Fruit fly (Drosophila melanogaster) whole organism, adult: Measurements from ENCODE around the gene papi.

ENCODE experiments used
- CG33017 ChIP-seq: fragments of 200-800 bp; sonication (Bioruptor generic); optimal IDR thresholded peaks from 2 replicates; lab custom pipeline; 2018; ENCODE audit warnings: missing biosample characterization, mild to moderate bottlenecking, missing genetic modification characterization, moderate library complexity
- cnc ChIP-seq, 2 experiments: fragments of >200 bp; optimal IDR thresholded peaks; 2 replicates each; lab custom pipeline; 2017

papi gene

dm6 chr2L:2269040-2269439, 48.5 kb downstream of the papi start, which contains the start of gene CG17242:
Gene CG17242 (minus strand): TSS chr2L:2269140.
- no peak for TF ChIP-seq cnc (optimal IDR thresholded peaks at IDR 0.05; lab: Kevin White, UChicago)
- no peak for TF ChIP-seq CG33017 (tag; lab: Kevin White, UChicago)
